Fruit fly (Drosophila melanogaster): ENCODE measurements around the gene Sac1.

The Sac1 gene

dm6 chr3L:1204674-1205547, 42.7 kb upstream of the Sac1 start, which contains the start of gene CG9119 (continued):
- TF ChIP-seq CG2202 (tag; optimal IDR thresholded peaks at IDR 0.05): peak; percentile 17
- peak; percentile 57 for TF ChIP-seq PHDP (tag; optimal IDR thresholded peaks at IDR 0.05)
- TF ChIP-seq fd96Cb (tag; optimal IDR thresholded peaks at IDR 0.05): peak; percentile 48
- peak; percentile 39 for TF ChIP-seq BtbVII (GFP tag; optimal IDR thresholded peaks at IDR 0.05)
- TF ChIP-seq Nf-YB (GFP tag; optimal IDR thresholded peaks at IDR 0.05): peak; percentile 10
- no peak for TF ChIP-seq CG5953 (GFP tag; IDR thresholded peaks at IDR 0.05)
- TF ChIP-seq danr (GFP tag; IDR thresholded peaks at IDR 0.05): 0 out of 2 replicates have a peak, but pooled peaks have one; percentile 43
- peak; percentile 75 for TF ChIP-seq CG11504 (tag; optimal IDR thresholded peaks at IDR 0.05)
- TF ChIP-seq CG8281 (tag; optimal IDR thresholded peaks at IDR 0.05): peak; percentile 19
- peak; percentile 52 for TF ChIP-seq CG17829 (tag; optimal IDR thresholded peaks at IDR 0.05)
- peak; percentile 71 for TF ChIP-seq CHES-1-like (GFP tag; optimal IDR thresholded peaks at IDR 0.05)
- no peak for TF ChIP-seq kay (GFP tag; optimal IDR thresholded peaks at IDR 0.05)
- peak; percentile 25 for TF ChIP-seq CG10267 (tag; optimal IDR thresholded peaks at IDR 0.05)
- no peak for TF ChIP-seq BEAF-32 (GFP tag; optimal IDR thresholded peaks at IDR 0.05)
- TF ChIP-seq z (GFP tag; IDR thresholded peaks at IDR 0.05): no peak
- TF ChIP-seq Hand (GFP tag; optimal IDR thresholded peaks at IDR 0.05): peak; percentile 75
- TF ChIP-seq kah (GFP tag; optimal IDR thresholded peaks at IDR 0.05): no peak
- no peak for TF ChIP-seq fd102C (GFP tag; optimal IDR thresholded peaks at IDR 0.05)
- TF ChIP-seq HHEX (GFP tag; optimal IDR thresholded peaks at IDR 0.05): peak; percentile 75
- TF ChIP-seq zfh2 (GFP tag; optimal IDR thresholded peaks at IDR 0.05): peak; percentile 66
- TF ChIP-seq Spps (tag; optimal IDR thresholded peaks at IDR 0.05): peak; percentile 72
- TF ChIP-seq CG31365 (tag; optimal IDR thresholded peaks at IDR 0.05): peak; percentile 9
- peak; percentile 66 for TF ChIP-seq CG2712 (tag; optimal IDR thresholded peaks at IDR 0.05)
- no peak for TF ChIP-seq Poxn (GFP tag; IDR thresholded peaks at IDR 0.05)
- peak; percentile 32 for TF ChIP-seq CG6654 (GFP tag; optimal IDR thresholded peaks at IDR 0.05)
- peak; percentile 33 for TF ChIP-seq CG4820 (GFP tag; optimal IDR thresholded peaks at IDR 0.05)
- TF ChIP-seq CG10431 (GFP tag; optimal IDR thresholded peaks at IDR 0.05): peak; percentile 35
- TF ChIP-seq Ets97D (GFP tag; optimal IDR thresholded peaks at IDR 0.05): no peak
- peak; percentile 39 for TF ChIP-seq CG15601 (tag; optimal IDR thresholded peaks at IDR 0.05)
- TF ChIP-seq bowl (GFP tag; IDR thresholded peaks at IDR 0.05): no peak
- peak; percentile 20 for TF ChIP-seq CG3163 (GFP tag; optimal IDR thresholded peaks at IDR 0.05)

DNA sequence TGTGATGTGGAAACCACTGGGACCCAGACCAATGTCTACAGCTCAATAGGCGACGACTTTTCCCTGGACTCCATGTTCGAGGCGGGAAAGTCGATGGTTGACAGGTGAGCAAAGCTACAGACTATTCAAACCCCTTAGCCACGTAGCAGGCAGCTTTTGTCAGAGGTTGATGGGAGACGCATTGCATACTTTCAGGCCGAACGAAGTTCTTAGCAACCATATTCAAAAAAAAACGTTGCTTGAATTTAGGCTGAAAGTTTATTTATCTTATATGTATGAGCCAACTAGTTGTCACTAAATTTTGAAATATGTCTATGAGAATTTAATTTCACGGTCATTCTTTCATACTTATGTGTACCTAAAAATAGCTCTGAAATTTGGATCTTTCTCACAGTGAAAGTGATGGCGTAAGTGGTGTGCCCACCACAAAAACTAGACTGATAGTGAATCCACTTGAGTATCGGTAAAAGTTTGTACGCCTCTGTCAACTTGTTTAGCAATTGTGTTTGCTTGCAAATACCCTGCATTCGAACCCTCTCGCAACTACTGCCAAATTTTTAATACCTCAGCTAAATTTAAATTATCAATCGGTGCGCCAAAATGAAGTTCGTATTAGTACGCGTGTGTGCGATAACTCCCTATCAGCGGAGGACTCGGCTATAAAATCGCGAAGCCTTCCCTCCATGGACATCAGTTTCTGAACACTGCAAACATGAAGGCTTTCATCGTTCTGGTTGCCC, 40.8 kb upstream of the Sac1 start, which contains the start of gene LysB:
TSS of gene LysB (plus strand) at position 690 of the 740 bp plus-strand sequence.
- TF ChIP-seq dysf (GFP tag; IDR thresholded peaks at IDR 0.05): no peak
- peak; percentile 17; the same call in 1 of the 2 replicates for TF ChIP-seq Rfx (GFP tag; IDR thresholded peaks at IDR 0.05)
- no peak for TF ChIP-seq lab (GFP tag; optimal IDR thresholded peaks at IDR 0.05)
- TF ChIP-seq Atf3 (GFP tag; optimal IDR thresholded peaks at IDR 0.05): no peak
- no peak for TF ChIP-seq Gsc (GFP tag; IDR thresholded peaks at IDR 0.05)
- TF ChIP-seq CG18619 (GFP tag; optimal IDR thresholded peaks at IDR 0.05): no peak
- TF ChIP-seq CG17612 (GFP tag; IDR thresholded peaks at IDR 0.05): no peak
- no peak for TF ChIP-seq CG8359 (GFP tag; optimal IDR thresholded peaks at IDR 0.05; ENCODE audit: borderline replicate concordance)
- peak; percentile 45; the same call in 1 of the 2 replicates for TF ChIP-seq Bgb (GFP tag; IDR thresholded peaks at IDR 0.05; ENCODE audit: partially characterized antibody)
- no peak for TF ChIP-seq slbo (GFP tag; IDR thresholded peaks at IDR 0.05)
- no peak for TF ChIP-seq lilli (GFP tag; optimal IDR thresholded peaks at IDR 0.05)
- no peak for TF ChIP-seq CG15696 (tag; optimal IDR thresholded peaks at IDR 0.05)
- TF ChIP-seq sna (GFP tag; IDR thresholded peaks at IDR 0.05; ENCODE audit: partially characterized antibody): no peak
- peak; percentile 80 for TF ChIP-seq HmgZ (tag; optimal IDR thresholded peaks at IDR 0.05)
- no peak for TF ChIP-seq ranshi (GFP tag; IDR thresholded peaks at IDR 0.05)
- TF ChIP-seq rib (GFP tag; IDR thresholded peaks at IDR 0.05): no peak
- TF ChIP-seq CG18476 (GFP tag; optimal IDR thresholded peaks at IDR 0.05): no peak

Data from whole organism, embryonic.